Fruit fly (Drosophila melanogaster): ENCODE measurements around the gene BI-1.

The BI-1 gene

dm6 chr3L:8346100-8346980, 37.6 kb upstream of the BI-1 start, which contains the start of the genes CG7182 and GAPcenA (continued):
- TF ChIP-seq esn (GFP tag; optimal IDR thresholded peaks at IDR 0.05) (peak; percentile 80), acj6 (GFP tag; optimal IDR thresholded peaks at IDR 0.05) (no peak), CG34406 (GFP tag; optimal IDR thresholded peaks at IDR 0.05) (peak; percentile 81), CG10669 (GFP tag; optimal IDR thresholded peaks at IDR 0.05) (peak; percentile 69), CG8632 (GFP tag; optimal IDR thresholded peaks at IDR 0.05) (peak; percentile 77), salr (GFP tag; optimal IDR thresholded peaks at IDR 0.05) (no peak), CG9139 (GFP tag; optimal IDR thresholded peaks at IDR 0.05) (peak; percentile 26), fkh (GFP tag; optimal IDR thresholded peaks at IDR 0.05) (peak; percentile 54), vri (GFP tag; optimal IDR thresholded peaks at IDR 0.05) (peak; percentile 90), CG6792 (GFP tag; optimal IDR thresholded peaks at IDR 0.05) (peak; percentile 70)

dm6 chr3L:8345182-8345581, 36.4 kb upstream of the BI-1 start:
- TF ChIP-seq eg (GFP tag; IDR thresholded peaks at IDR 0.05) (no peak), net (GFP tag; optimal IDR thresholded peaks at IDR 0.05) (no peak), CG31627 (GFP tag; optimal IDR thresholded peaks at IDR 0.05) (no peak), CG7368 (GFP tag; optimal IDR thresholded peaks at IDR 0.05) (no peak), CG6276 (GFP tag; optimal IDR thresholded peaks at IDR 0.05) (no peak), salr (GFP tag; optimal IDR thresholded peaks at IDR 0.05) (no peak), CG8119 (GFP tag; IDR thresholded peaks at IDR 0.05) (no peak), ss (GFP tag; optimal IDR thresholded peaks at IDR 0.05) (no peak)

- TF ChIP-seq dac (GFP tag; optimal IDR thresholded peaks at IDR 0.05) (no peak), CG9139 (GFP tag; optimal IDR thresholded peaks at IDR 0.05) (no peak), Hr39 (GFP tag; optimal IDR thresholded peaks at IDR 0.05) (peak; percentile 73), Sox14 (GFP tag; optimal IDR thresholded peaks at IDR 0.05) (peak; percentile 95), net (GFP tag; optimal IDR thresholded peaks at IDR 0.05) (peak; percentile 57), CG3919 (GFP tag; optimal IDR thresholded peaks at IDR 0.05) (peak; percentile 63), Lpt (GFP tag; optimal IDR thresholded peaks at IDR 0.05) (no peak), Ets21C (GFP tag; optimal IDR thresholded peaks at IDR 0.05) (peak; percentile 52), acj6 (GFP tag; optimal IDR thresholded peaks at IDR 0.05) (peak; percentile 65), Sox102F (GFP tag; optimal IDR thresholded peaks at IDR 0.05) (peak; percentile 69), Eip75B (GFP tag; optimal IDR thresholded peaks at IDR 0.05) (peak; percentile 74), CG6163 (GFP tag; IDR thresholded peaks at IDR 0.05) (no peak; the same call in 2 of the 3 replicates), cyc (GFP tag; optimal IDR thresholded peaks at IDR 0.05) (peak; percentile 61), esn (GFP tag; optimal IDR thresholded peaks at IDR 0.05) (peak; percentile 79), CG11294 (GFP tag; IDR thresholded peaks at IDR 0.05) (no peak), CG31627 (GFP tag; optimal IDR thresholded peaks at IDR 0.05) (peak; percentile 74), svp (GFP tag) (peak; percentile 85), Eip78C (GFP tag) (peak; percentile 85), CG6808 (GFP tag; optimal IDR thresholded peaks at IDR 0.05) (peak; percentile 54), vri (GFP tag; optimal IDR thresholded peaks at IDR 0.05) (peak; percentile 93), OdsH (GFP tag; optimal IDR thresholded peaks at IDR 0.05) (peak; percentile 76), Sox15 (GFP tag; optimal IDR thresholded peaks at IDR 0.05) (peak; percentile 2), Smox (GFP tag; optimal IDR thresholded peaks at IDR 0.05) (peak; percentile 49), CG8632 (GFP tag; optimal IDR thresholded peaks at IDR 0.05) (peak; percentile 9), lz (GFP tag; optimal IDR thresholded peaks at IDR 0.05) (peak; percentile 74), CG11902 (GFP tag; optimal IDR thresholded peaks at IDR 0.05) (peak; percentile 1), topi (GFP tag; optimal IDR thresholded peaks at IDR 0.05) (peak; percentile 67), Met (GFP tag; optimal IDR thresholded peaks at IDR 0.05) (no peak), CG11762 (GFP tag; optimal IDR thresholded peaks at IDR 0.05; ENCODE audit: insufficient read depth) (peak; percentile 60), CG10669 (GFP tag; optimal IDR thresholded peaks at IDR 0.05) (peak; percentile 55), CG3032 (tag; optimal IDR thresholded peaks at IDR 0.05) (peak; percentile 57), CG6854 (GFP tag; optimal IDR thresholded peaks at IDR 0.05) (peak; percentile 5), Hr38 (GFP tag; optimal IDR thresholded peaks at IDR 0.05) (no peak), fd59A (GFP tag; optimal IDR thresholded peaks at IDR 0.05) (no peak), fkh (GFP tag; optimal IDR thresholded peaks at IDR 0.05) (peak; percentile 95)
Observed at dm6 chr3L:8340264-8341095, 31.7 kb upstream of the BI-1 start, which contains the start of the genes Prim1 and CG7083. Gene Prim1 (plus strand): TSS chr3L:8340314. Gene CG7083 (plus strand): TSS chr3L:8340785.
